Worm (Caenorhabditis elegans): ENCODE results near the gene nit-1.

ce11 chrIII:3898354-3898753, 23.7 kb upstream of the nit-1 start:
- TF ChIP-seq ztf-11 (tag; optimal IDR thresholded peaks at IDR 0.05), result no peak
- no peak for TF ChIP-seq nhr-10 (tag; optimal IDR thresholded peaks at IDR 0.05)
- TF ChIP-seq ZK546.5 (tag; optimal IDR thresholded peaks at IDR 0.05), result no peak
- TF ChIP-seq pha-4 (GFP tag; IDR thresholded peaks at IDR 0.05), result no peak
- TF ChIP-seq pha-4 (tag; optimal IDR thresholded peaks at IDR 0.05), result no peak
- TF ChIP-seq hmg-1.1 (GFP tag; IDR thresholded peaks at IDR 0.05), result no peak
